Fruit fly (Drosophila melanogaster) whole organism, embryonic: ENCODE measurements around the gene CG14657.

Experiments used
- CG2678 ChIP-seq: fragments of 200-800 bp; sonication (Bioruptor generic); optimal IDR thresholded peaks from 3 replicates; lab custom pipeline; 2019; ENCODE audit warnings: missing biosample characterization, mild to moderate bottlenecking, missing genetic modification characterization, moderate library complexity
- Ets97D ChIP-seq: fragments of 200-800 bp; sonication (Bioruptor generic); optimal IDR thresholded peaks from 3 replicates; lab custom pipeline; 2016; ENCODE audit warnings: missing biosample characterization, missing genetic modification characterization
- Max ChIP-seq: fragments of 200-800 bp; sonication (Bioruptor generic); optimal IDR thresholded peaks from 2 replicates; lab custom pipeline; 2016; ENCODE audit warnings: missing biosample characterization, mild to moderate bottlenecking, missing genetic modification characterization
- jing ChIP-seq: fragments of 200-800 bp; sonication (Bioruptor generic); optimal IDR thresholded peaks from 2 replicates; lab custom pipeline; 2018; ENCODE audit warnings: missing biosample characterization, mild to moderate bottlenecking, missing genetic modification characterization

dm6 chr3R:4813172-4813716, 8.0 kb downstream of the CG14657 start:
- TF ChIP-seq CG2678 (tag; lab: Kevin White, UChicago): no peak
- peak; percentile 80 for TF ChIP-seq Ets97D (GFP tag; lab: Kevin White, UChicago)
- TF ChIP-seq Max (GFP tag; lab: Kevin White, UChicago): peak; percentile 18
- TF ChIP-seq jing (GFP tag; lab: Kevin White, UChicago): no peak
